Worm (Caenorhabditis elegans) whole organism, early embryonic: ENCODE measurements around the gene aly-2.
"Not testable (repeated sequence)": the region's sequence is repeated elsewhere in the genome, so short reads cannot be mapped to it uniquely, and the experiment has no call there.

Experiments
- B0310.2 ChIP-seq: sonication (generic microtip); optimal IDR thresholded peaks from 2 replicates; lab custom pipeline; 2016; ENCODE audit warnings: mild to moderate bottlenecking, missing genetic modification characterization, missing compliant biosample characterization
- F13C5.2 ChIP-seq: sonication (generic microtip); optimal IDR thresholded peaks from 2 replicates; lab custom pipeline; 2017; ENCODE audit warnings: mild to moderate bottlenecking, missing genetic modification characterization, inconsistent platforms, missing compliant biosample characterization
- aly-1 ChIP-seq: sonication (generic microtip); optimal IDR thresholded peaks from 2 replicates; lab custom pipeline; 2016; ENCODE audit warnings: missing genetic modification characterization, missing compliant biosample characterization
- ama-1 ChIP-seq: fragments of 150-350 bp; optimal IDR thresholded peaks from 2 replicates; lab custom pipeline; 2014
- ceh-13 ChIP-seq: fragments of 200-800 bp; sonication (Bioruptor generic); optimal IDR thresholded peaks from 2 replicates; lab custom pipeline; 2018; ENCODE audit warnings: mild to moderate bottlenecking, missing genetic modification characterization, missing compliant biosample characterization
- ceh-36 ChIP-seq: sonication (generic microtip); optimal IDR thresholded peaks from 2 replicates; lab custom pipeline; 2016; ENCODE audit warnings: missing genetic modification characterization, inconsistent platforms, missing compliant biosample characterization
- ets-7 ChIP-seq: sonication (generic microtip); optimal IDR thresholded peaks from 2 replicates; lab custom pipeline; 2016; ENCODE audit warnings: missing genotype, missing genetic modification characterization, missing compliant biosample characterization
- flt-1 ChIP-seq: fragments of 200-800 bp; sonication (Bioruptor generic); IDR thresholded peaks from 2 replicates; pipeline ENCODE4 v1.3.6; 2022; ENCODE audit warnings: missing genetic modification characterization, missing compliant biosample characterization
- hmbx-1 ChIP-seq: sonication (generic microtip); optimal IDR thresholded peaks from 2 replicates; lab custom pipeline; 2016; ENCODE audit warnings: mild to moderate bottlenecking, missing genetic modification characterization, missing compliant biosample characterization
- hmg-4 ChIP-seq: fragments of 200-800 bp; sonication (Bioruptor generic); optimal IDR thresholded peaks from 2 replicates; lab custom pipeline; 2018; ENCODE audit warnings: mild to moderate bottlenecking, missing genetic modification characterization, missing compliant biosample characterization
- hnd-1 ChIP-seq: sonication (generic microtip); optimal IDR thresholded peaks from 2 replicates; lab custom pipeline; 2016; ENCODE audit warnings: missing genetic modification characterization, missing compliant biosample characterization
- pes-1 ChIP-seq: fragments of 200-800 bp; sonication (Bioruptor generic); IDR thresholded peaks from 2 replicates; pipeline ENCODE4 v1.3.6; 2022; ENCODE audit warnings: missing genetic modification reagents, missing genetic modification characterization, missing compliant biosample characterization
- scrt-1 ChIP-seq: fragments of 200-800 bp; sonication (Bioruptor generic); IDR thresholded peaks from 2 replicates; pipeline ENCODE4 v1.3.6; 2022; ENCODE audit warnings: missing genetic modification characterization, missing compliant biosample characterization
- sea-1 ChIP-seq: fragments of 200-800 bp; sonication (Bioruptor generic); conservative IDR thresholded peaks from 2 replicates; pipeline ENCODE4 v1.3.6; 2022; ENCODE audit warnings: missing genetic modification characterization, missing compliant biosample characterization
- tbx-11 ChIP-seq: fragments of 200-800 bp; sonication (Bioruptor generic); IDR thresholded peaks from 2 replicates; pipeline ENCODE4 v1.3.6; 2022; ENCODE audit warnings: missing genetic modification characterization, missing compliant biosample characterization
- tbx-37 ChIP-seq: fragments of 200-800 bp; sonication (Bioruptor generic); conservative IDR thresholded peaks from 2 replicates; pipeline ENCODE4 v1.3.6; 2022; ENCODE audit warnings: missing genetic modification reagents, missing genetic modification characterization, missing compliant biosample characterization
- tra-4 ChIP-seq: sonication (generic microtip); optimal IDR thresholded peaks from 2 replicates; lab custom pipeline; 2017; ENCODE audit warnings: missing genetic modification characterization, missing compliant biosample characterization

The aly-2 gene

ce11 chrIV:9192522-9192921 is 45.3 kb downstream of the aly-2 start, which contains the start of gene C46C2.5:
Gene C46C2.5 (minus strand): TSS chrIV:9192622.
- TF ChIP-seq ets-7 (no peak), B0310.2 (tag; lab: Kevin White, UChicago) (no peak), sea-1 (GFP tag; lab: Robert Waterston, UW) (no peak), F13C5.2 (tag; lab: Kevin White, UChicago) (no peak)

ce11 chrIV:9194524-9194923 is 47.3 kb downstream of the aly-2 start, which contains the start of gene C46C2.7:
Gene C46C2.7 (plus strand): TSS chrIV:9194824.
- TF ChIP-seq hmg-4 (GFP tag; lab: Kevin White, UChicago); ama-1; tbx-37 (GFP tag; lab: Robert Waterston, UW): not testable (repeated sequence)

DNA sequence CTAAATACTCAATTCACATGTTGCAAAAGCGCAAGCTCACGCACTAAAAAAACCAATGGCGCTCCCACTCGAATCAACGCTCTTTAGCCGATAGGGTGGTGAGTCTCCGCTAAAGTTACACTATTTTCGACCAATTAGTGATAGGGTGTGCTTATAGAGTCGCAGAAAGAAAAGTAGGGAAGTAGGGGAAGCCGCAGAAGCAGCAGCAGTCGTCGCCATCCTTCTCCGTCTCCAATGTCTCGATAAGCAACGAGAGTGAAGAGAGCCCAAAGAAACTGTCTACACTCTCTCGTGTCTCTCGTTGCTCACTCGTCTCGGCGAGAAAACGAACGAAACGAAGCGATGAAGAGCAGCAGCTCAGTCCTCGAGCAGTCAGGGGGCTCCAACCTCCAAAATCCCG is 49.5 kb downstream of the aly-2 start:
- TF ChIP-seq ets-7, result no peak
- no peak for TF ChIP-seq hnd-1 (tag; lab: Kevin White, UChicago)
- TF ChIP-seq ceh-13 (GFP tag; lab: Kevin White, UChicago), result no peak
- TF ChIP-seq flt-1 (GFP tag; lab: Robert Waterston, UW), result no peak
- TF ChIP-seq F13C5.2 (tag; lab: Kevin White, UChicago), result no peak
- TF ChIP-seq sea-1 (GFP tag; lab: Robert Waterston, UW), result no peak
- TF ChIP-seq hmg-4 (GFP tag; lab: Kevin White, UChicago), result no peak
- no peak for TF ChIP-seq hmbx-1
- no peak for TF ChIP-seq tra-4 (tag; lab: Kevin White, UChicago)
- TF ChIP-seq ceh-36 (tag; lab: Kevin White, UChicago), result no peak
- no peak for TF ChIP-seq pes-1 (GFP tag; lab: Robert Waterston, UW)
- no peak for TF ChIP-seq tbx-37 (GFP tag; lab: Robert Waterston, UW)
- TF ChIP-seq B0310.2 (tag; lab: Kevin White, UChicago), result no peak
- no peak for TF ChIP-seq aly-1 (tag; lab: Kevin White, UChicago)

DNA sequence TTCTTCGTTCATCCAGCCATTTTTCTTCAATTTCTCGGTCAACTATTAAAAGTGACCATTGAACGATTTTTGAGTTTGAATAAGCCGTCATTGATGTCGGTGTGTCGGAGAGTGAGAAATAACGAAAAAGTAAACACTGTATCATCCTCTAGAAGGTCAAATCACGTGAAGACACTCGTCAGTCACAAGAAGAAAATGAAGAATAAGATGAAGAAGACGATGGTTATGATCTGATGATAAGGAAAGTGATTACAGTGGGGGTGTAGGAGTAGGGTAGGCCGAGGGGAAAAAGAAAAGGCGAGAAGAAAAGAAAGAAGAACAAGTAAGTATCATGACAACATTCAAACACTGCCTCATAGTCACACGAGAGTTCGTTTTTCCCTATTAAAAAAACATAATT is 50.9 kb downstream of the aly-2 start:
- TF ChIP-seq ets-7, result no peak
- TF ChIP-seq hnd-1 (tag; lab: Kevin White, UChicago), result no peak
- TF ChIP-seq tra-4 (tag; lab: Kevin White, UChicago), result no peak
- TF ChIP-seq ama-1, result no peak
- no peak for TF ChIP-seq scrt-1
- TF ChIP-seq tbx-37 (GFP tag; lab: Robert Waterston, UW), result no peak
- no peak for TF ChIP-seq flt-1 (GFP tag; lab: Robert Waterston, UW)
- no peak for TF ChIP-seq B0310.2 (tag; lab: Kevin White, UChicago)
- no peak for TF ChIP-seq ceh-13 (GFP tag; lab: Kevin White, UChicago)
- no peak for TF ChIP-seq pes-1 (GFP tag; lab: Robert Waterston, UW)
- no peak for TF ChIP-seq hmg-4 (GFP tag; lab: Kevin White, UChicago)
- no peak for TF ChIP-seq ceh-36 (tag; lab: Kevin White, UChicago)
- TF ChIP-seq tbx-11 (GFP tag; lab: Robert Waterston, UW), result no peak
- TF ChIP-seq sea-1 (GFP tag; lab: Robert Waterston, UW), result no peak
- no peak for TF ChIP-seq F13C5.2 (tag; lab: Kevin White, UChicago)
- no peak for TF ChIP-seq hmbx-1
